Fruit fly (Drosophila melanogaster) whole organism, embryonic: ENCODE measurements around the gene CG5731.

ENCODE experiments used
- Adf1 ChIP-seq: fragments of 200-800 bp; sonication (Bioruptor generic); IDR thresholded peaks from 2 replicates; pipeline ENCODE4 v1.3.6; 2022; ENCODE audit warnings: missing biosample characterization, missing genetic modification characterization
- Awh ChIP-seq: fragments of 200-800 bp; sonication (Bioruptor generic); IDR thresholded peaks from 2 replicates; pipeline ENCODE4, ENCODE4 v1.3.6; 2022; ENCODE audit warnings: missing biosample characterization, missing genetic modification characterization
- CG10274 ChIP-seq: fragments of 200-800 bp; sonication (Bioruptor generic); optimal IDR thresholded peaks from 3 replicates; lab custom pipeline; 2017; ENCODE audit warnings: missing biosample characterization, mild to moderate bottlenecking, missing genetic modification characterization
- CG10654 ChIP-seq: fragments of 200-800 bp; sonication (Bioruptor generic); optimal IDR thresholded peaks from 2 replicates; lab custom pipeline; 2016; ENCODE audit warnings: missing biosample characterization, missing genetic modification characterization
- CG11093 ChIP-seq: fragments of 200-800 bp; sonication (Bioruptor generic); IDR thresholded peaks from 3 replicates; pipeline ENCODE4 v1.3.6; 2022; ENCODE audit warnings: missing biosample characterization, missing genetic modification characterization
- CG11504 ChIP-seq: fragments of 200-800 bp; sonication (Bioruptor generic); optimal IDR thresholded peaks from 3 replicates; lab custom pipeline; 2019; ENCODE audit warnings: missing biosample characterization, mild to moderate bottlenecking, missing genetic modification characterization, moderate library complexity
- CG11723 ChIP-seq: fragments of 200-800 bp; sonication (Bioruptor generic); optimal IDR thresholded peaks from 2 replicates; lab custom pipeline; 2017; ENCODE audit warnings: missing biosample characterization, mild to moderate bottlenecking, missing genetic modification characterization
- CG12299 ChIP-seq: fragments of 200-800 bp; sonication (Bioruptor generic); optimal IDR thresholded peaks from 2 replicates; lab custom pipeline; 2018; ENCODE audit warnings: missing biosample characterization, mild to moderate bottlenecking, missing genetic modification characterization
- CG13296 ChIP-seq: fragments of 200-800 bp; sonication (Bioruptor generic); optimal IDR thresholded peaks from 3 replicates; lab custom pipeline; 2018; ENCODE audit warnings: missing biosample characterization, mild to moderate bottlenecking, missing genetic modification characterization
- CG14965 ChIP-seq: fragments of 200-800 bp; sonication (Bioruptor generic); optimal IDR thresholded peaks from 2 replicates; lab custom pipeline; 2016; ENCODE audit warnings: missing biosample characterization, missing genetic modification characterization, borderline replicate concordance
- CG15601 ChIP-seq: fragments of 200-800 bp; sonication (Bioruptor generic); optimal IDR thresholded peaks from 3 replicates; lab custom pipeline; 2019; ENCODE audit warnings: missing biosample characterization, mild to moderate bottlenecking, missing genetic modification characterization, moderate library complexity
- CG15696 ChIP-seq: fragments of 200-800 bp; sonication (Bioruptor generic); optimal IDR thresholded peaks from 2 replicates; lab custom pipeline; 2019; ENCODE audit warnings: missing biosample characterization, mild to moderate bottlenecking, missing genetic modification characterization, moderate library complexity
- CG16813 ChIP-seq: fragments of 200-800 bp; sonication (Bioruptor generic); IDR thresholded peaks from 3 replicates; pipeline ENCODE4 v1.3.6; 2022; ENCODE audit warnings: missing biosample characterization, missing genetic modification characterization; ENCODE audit not compliant: partially characterized antibody
- CG17186 ChIP-seq: fragments of 200-800 bp; sonication (Bioruptor generic); optimal IDR thresholded peaks from 3 replicates; lab custom pipeline; 2017; ENCODE audit warnings: missing biosample characterization, missing genetic modification reagents, missing genetic modification characterization
- CG3407 ChIP-seq: fragments of 200-800 bp; sonication (Bioruptor generic); optimal IDR thresholded peaks from 2 replicates; lab custom pipeline; 2018; ENCODE audit warnings: missing biosample characterization, mild to moderate bottlenecking, missing genetic modification characterization
- CG7745 ChIP-seq: fragments of 200-800 bp; sonication (Bioruptor generic); optimal IDR thresholded peaks from 2 replicates; lab custom pipeline; 2018; ENCODE audit warnings: missing biosample characterization, mild to moderate bottlenecking, missing genetic modification characterization, moderate library complexity
- CG9817 ChIP-seq: fragments of 200-800 bp; sonication (Bioruptor generic); optimal IDR thresholded peaks from 2 replicates; lab custom pipeline; 2018; ENCODE audit warnings: missing biosample characterization, mild to moderate bottlenecking, missing genetic modification characterization, moderate library complexity
- CG9932 ChIP-seq: fragments of 200-800 bp; sonication (Bioruptor generic); IDR thresholded peaks from 2 replicates; pipeline ENCODE4 v1.3.6; 2022; ENCODE audit warnings: missing biosample characterization, missing genetic modification characterization
- CTCF ChIP-seq: fragments of 200-800 bp; sonication (Bioruptor generic); optimal IDR thresholded peaks from 2 replicates; lab custom pipeline; 2017; ENCODE audit warnings: missing biosample characterization, mild to moderate bottlenecking, missing genetic modification characterization, moderate library complexity
- D19A ChIP-seq: fragments of 200-800 bp; optimal IDR thresholded peaks from 3 replicates; lab custom pipeline; 2019; ENCODE audit warnings: missing biosample characterization, mild to moderate bottlenecking, missing genetic modification characterization, moderate library complexity
- E2f1 ChIP-seq: fragments of 200-800 bp; sonication (Bioruptor generic); IDR thresholded peaks from 2 replicates; pipeline ENCODE4 v1.3.6; 2022; ENCODE audit warnings: missing biosample characterization, missing genetic modification characterization
- Fer2 ChIP-seq: fragments of 200-800 bp; sonication (Bioruptor generic); optimal IDR thresholded peaks from 2 replicates; lab custom pipeline; 2018; ENCODE audit warnings: missing biosample characterization, mild to moderate bottlenecking, missing genetic modification characterization, moderate library complexity
- HLH4C ChIP-seq: fragments of 200-800 bp; sonication (Bioruptor generic); IDR thresholded peaks from 3 replicates; pipeline ENCODE4 v1.3.6; 2022; ENCODE audit warnings: missing biosample characterization, missing genetic modification characterization; ENCODE audit not compliant: partially characterized antibody
- HLH54F ChIP-seq: fragments of 200-800 bp; sonication (Bioruptor generic); optimal IDR thresholded peaks from 3 replicates; lab custom pipeline; 2016; ENCODE audit warnings: missing biosample characterization, missing genetic modification characterization
- Lpt ChIP-seq: fragments of >200 bp; optimal IDR thresholded peaks from 2 replicates; lab custom pipeline; 2018; ENCODE audit warnings: missing biosample characterization, missing genetic modification characterization
- Max ChIP-seq: fragments of 200-800 bp; sonication (Bioruptor generic); optimal IDR thresholded peaks from 2 replicates; lab custom pipeline; 2016; ENCODE audit warnings: missing biosample characterization, mild to moderate bottlenecking, missing genetic modification characterization
- Mes4 ChIP-seq: fragments of 200-800 bp; sonication (Bioruptor generic); optimal IDR thresholded peaks from 2 replicates; lab custom pipeline; 2016; ENCODE audit warnings: missing biosample characterization, missing genetic modification characterization
- Rx ChIP-seq: fragments of 200-800 bp; sonication (Bioruptor generic); IDR thresholded peaks from 2 replicates; pipeline ENCODE4 v1.3.6; 2022; ENCODE audit warnings: missing biosample characterization, missing genetic modification characterization
- Scr ChIP-seq: fragments of 200-800 bp; sonication (Bioruptor generic); IDR thresholded peaks from 2 replicates; pipeline ENCODE4 v1.3.6; 2022; ENCODE audit warnings: missing biosample characterization, missing genetic modification characterization; ENCODE audit not compliant: partially characterized antibody
- amos ChIP-seq: fragments of 200-800 bp; sonication (Bioruptor generic); IDR thresholded peaks from 2 replicates; pipeline ENCODE4 v1.3.6; 2022; ENCODE audit warnings: missing biosample characterization, missing genetic modification characterization; ENCODE audit not compliant: partially characterized antibody
- bigmax ChIP-seq: fragments of 200-800 bp; sonication (Bioruptor generic); optimal IDR thresholded peaks from 2 replicates; lab custom pipeline; 2018; ENCODE audit warnings: missing biosample characterization, mild to moderate bottlenecking, missing genetic modification characterization
- btn ChIP-seq: fragments of 200-800 bp; sonication (Bioruptor generic); optimal IDR thresholded peaks from 2 replicates; lab custom pipeline; 2016; ENCODE audit warnings: missing biosample characterization, missing genetic modification characterization
- cg ChIP-seq: fragments of 200-800 bp; sonication (Bioruptor generic); optimal IDR thresholded peaks from 3 replicates; lab custom pipeline; 2019; ENCODE audit warnings: missing biosample characterization, mild to moderate bottlenecking, missing genetic modification characterization, moderate library complexity
- emc ChIP-seq: fragments of 200-800 bp; sonication (Bioruptor generic); optimal IDR thresholded peaks from 2 replicates; lab custom pipeline; 2016; ENCODE audit warnings: missing biosample characterization, missing genetic modification characterization
- eyg ChIP-seq: fragments of 200-800 bp; sonication (Bioruptor generic); optimal IDR thresholded peaks from 3 replicates; lab custom pipeline; 2016; ENCODE audit warnings: missing biosample characterization, missing genetic modification characterization
- fd3F ChIP-seq: fragments of 200-800 bp; sonication (Bioruptor generic); optimal IDR thresholded peaks from 2 replicates; lab custom pipeline; 2018; ENCODE audit warnings: missing biosample characterization, mild to moderate bottlenecking, missing genetic modification characterization, moderate library complexity
- fd64A ChIP-seq: fragments of 200-800 bp; sonication (Bioruptor generic); optimal IDR thresholded peaks from 3 replicates; lab custom pipeline; 2018; ENCODE audit warnings: missing biosample characterization, mild to moderate bottlenecking, missing genetic modification characterization
- hth ChIP-seq: fragments of >200 bp; optimal IDR thresholded peaks from 2 replicates; lab custom pipeline; 2017; ENCODE audit warnings: inconsistent platforms
- luna ChIP-seq: fragments of 200-800 bp; sonication (Bioruptor generic); optimal IDR thresholded peaks from 2 replicates; lab custom pipeline; 2016; ENCODE audit warnings: missing biosample characterization, missing genetic modification characterization
- mam ChIP-seq: fragments of 200-800 bp; sonication (Bioruptor generic); optimal IDR thresholded peaks from 3 replicates; lab custom pipeline; 2016; ENCODE audit warnings: missing biosample characterization, missing genetic modification characterization
- nom ChIP-seq: fragments of 200-800 bp; sonication (Bioruptor generic); optimal IDR thresholded peaks from 2 replicates; lab custom pipeline; 2017; ENCODE audit warnings: missing biosample characterization, missing genetic modification characterization, mild to moderate bottlenecking, moderate library complexity, missing genetic modification reagents
- p53 ChIP-seq: fragments of 200-800 bp; sonication (Bioruptor generic); optimal IDR thresholded peaks from 2 replicates; lab custom pipeline; 2016; ENCODE audit warnings: missing biosample characterization, missing genetic modification characterization
- pum ChIP-seq: fragments of 200-800 bp; sonication (Bioruptor generic); optimal IDR thresholded peaks from 2 replicates; lab custom pipeline; 2016; ENCODE audit warnings: missing biosample characterization, missing genetic modification characterization
- sens ChIP-seq: fragments of 200-800 bp; sonication (Bioruptor generic); peaks from one replicate; lab custom pipeline; 2016; ENCODE audit warnings: missing biosample characterization, missing genetic modification characterization
- sisA ChIP-seq: fragments of 200-800 bp; sonication (Bioruptor generic); IDR thresholded peaks from 2 replicates; pipeline ENCODE4 v1.3.6; 2022; ENCODE audit warnings: missing biosample characterization, missing genetic modification characterization
- so ChIP-seq: fragments of 200-800 bp; sonication (Bioruptor generic); IDR thresholded peaks from 3 replicates; pipeline ENCODE4 v1.3.6; 2022; ENCODE audit warnings: missing biosample characterization, missing genetic modification characterization
- stwl ChIP-seq: fragments of 200-800 bp; sonication (Bioruptor generic); optimal IDR thresholded peaks from 3 replicates; lab custom pipeline; 2018; ENCODE audit warnings: missing biosample characterization, mild to moderate bottlenecking, missing genetic modification characterization, moderate library complexity
- tna ChIP-seq: fragments of 200-800 bp; sonication (Bioruptor generic); IDR thresholded peaks from 2 replicates; pipeline ENCODE4 v1.3.6; 2022; ENCODE audit warnings: missing biosample characterization, missing genetic modification characterization; ENCODE audit not compliant: partially characterized antibody
- twi ChIP-seq: fragments of 200-800 bp; optimal IDR thresholded peaks from 2 replicates; lab custom pipeline; 2019; ENCODE audit warnings: missing biosample characterization, mild to moderate bottlenecking, missing genetic modification characterization, moderate library complexity
- vnd ChIP-seq: fragments of 200-800 bp; sonication (Bioruptor generic); IDR thresholded peaks from 3 replicates; pipeline ENCODE4 v1.3.6; 2022; ENCODE audit warnings: missing biosample characterization, missing genetic modification characterization; ENCODE audit not compliant: partially characterized antibody
- zen ChIP-seq: fragments of 200-800 bp; sonication (Bioruptor generic); optimal IDR thresholded peaks from 3 replicates; lab custom pipeline; 2018; ENCODE audit warnings: missing biosample characterization, mild to moderate bottlenecking, missing genetic modification characterization, moderate library complexity

The CG5731 gene

dm6 chr2L:10200847-10201246 is 8.7 kb downstream of the CG5731 start, which contains the start of the genes Ripalpha and RpL7 (continued):
- TF ChIP-seq vnd (GFP tag; lab: Robert Waterston, UW) (peak; percentile 88), so (GFP tag; lab: Robert Waterston, UW) (peak; percentile 97), E2f1 (GFP tag; lab: Robert Waterston, UW) (peak; percentile 96), Adf1 (GFP tag; lab: Robert Waterston, UW) (peak; percentile 86), Scr (peak; percentile 85), hth (lab: Kevin White, UChicago) (no peak), tna (GFP tag; lab: Robert Waterston, UW) (peak; percentile 92), CG11723 (peak; percentile 98), cg (GFP tag; lab: Kevin White, UChicago) (no peak), zen (peak; percentile 94), D19A (tag; lab: Kevin White, UChicago) (peak; percentile 51), Awh (GFP tag; lab: Robert Waterston, UW) (peak; percentile 97), CG16813 (GFP tag; lab: Robert Waterston, UW) (peak; percentile 94), bigmax (GFP tag; lab: Kevin White, UChicago) (peak; percentile 92), Rx (GFP tag; lab: Robert Waterston, UW) (peak; percentile 98), emc (GFP tag; lab: Kevin White, UChicago) (peak; percentile 98), Max (GFP tag; lab: Kevin White, UChicago) (peak; percentile 99), CG17186 (GFP tag; lab: Kevin White, UChicago) (peak; percentile 99), p53 (GFP tag; lab: Kevin White, UChicago) (peak; percentile 98), CG14965 (peak; percentile 92), CG11504 (no peak), sens (GFP tag; lab: Kevin White, UChicago) (peak; percentile 100), eyg (GFP tag; lab: Kevin White, UChicago) (peak; percentile 97), CG3407 (peak; percentile 98), CG10274 (GFP tag; lab: Kevin White, UChicago) (peak; percentile 95), sisA (peak; percentile 88), Lpt (GFP tag; lab: Kevin White, UChicago) (no peak), CG15696 (tag; lab: Kevin White, UChicago) (peak; percentile 79), CTCF (GFP tag; lab: Kevin White, UChicago) (peak; percentile 77), CG9932 (GFP tag; lab: Robert Waterston, UW) (peak; percentile 98), CG12299 (tag; lab: Kevin White, UChicago) (peak; percentile 94), HLH54F (GFP tag; lab: Kevin White, UChicago) (peak; percentile 98), CG9817 (tag; lab: Kevin White, UChicago) (peak; percentile 97), luna (GFP tag; lab: Kevin White, UChicago) (peak; percentile 95), btn (peak; percentile 97), CG11093 (GFP tag; lab: Robert Waterston, UW) (peak; percentile 72), fd3F (GFP tag; lab: Kevin White, UChicago) (peak; percentile 93), CG15601 (tag; lab: Kevin White, UChicago) (peak; percentile 95), CG13296 (peak; percentile 97), Fer2 (tag; lab: Kevin White, UChicago) (peak; percentile 95), amos (GFP tag; lab: Robert Waterston, UW) (peak; percentile 98), CG10654 (peak; percentile 97), stwl (peak; percentile 98), CG7745 (tag; lab: Kevin White, UChicago) (peak; percentile 84), fd64A (GFP tag; lab: Kevin White, UChicago) (peak; percentile 97), pum (GFP tag; lab: Kevin White, UChicago) (peak; percentile 96), twi (tag; lab: Kevin White, UChicago) (peak; percentile 80), Mes4 (GFP tag; lab: Kevin White, UChicago) (peak; percentile 100), mam (GFP tag; lab: Kevin White, UChicago) (peak; percentile 94), nom (GFP tag; lab: Kevin White, UChicago) (peak; percentile 96), HLH4C (GFP tag; lab: Robert Waterston, UW) (peak; percentile 79)
